Worm (Caenorhabditis elegans): ENCODE data around the gene col-132.

col-132 gene

DNA sequence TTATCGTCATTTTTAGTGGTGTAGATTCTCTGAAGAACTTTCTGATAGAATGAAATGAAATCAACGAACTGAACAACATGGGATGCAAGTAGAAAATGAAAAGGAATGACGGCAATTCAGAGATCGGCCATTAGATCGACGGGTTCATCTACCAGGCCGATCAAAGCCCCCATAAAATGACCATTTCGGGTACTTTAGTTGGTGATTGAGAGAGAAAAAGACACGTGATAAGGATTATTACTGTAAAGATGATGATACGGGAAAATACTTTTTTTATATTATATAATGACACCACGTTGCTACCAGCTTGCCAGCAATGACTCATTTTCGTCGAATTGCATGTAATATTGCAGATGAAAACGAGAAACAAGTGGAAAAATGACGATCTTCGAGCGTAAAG is 18.9 kb upstream of the col-132 start, which contains the start of gene best-1:
Gene best-1 (minus strand): TSS at position 29 of the 400 bp plus-strand sequence.
- no peak for TF ChIP-seq dmd-8 (GFP tag; IDR thresholded peaks at IDR 0.05)
- TF ChIP-seq nhr-77 (tag; optimal IDR thresholded peaks at IDR 0.05) = no peak
- peak; percentile 5 for TF ChIP-seq hlh-30 (tag; optimal IDR thresholded peaks at IDR 0.05; ENCODE audit: insufficient read depth)
- no peak for TF ChIP-seq snpc-1.2 (GFP tag; IDR thresholded peaks at IDR 0.05)
- no peak for TF ChIP-seq rbr-2 (tag; optimal IDR thresholded peaks at IDR 0.05)
- no peak for TF ChIP-seq ceh-44 (GFP tag; IDR thresholded peaks at IDR 0.05)
- TF ChIP-seq madf-5 (GFP tag; IDR thresholded peaks at IDR 0.05) = no peak
- peak; percentile 32 for TF ChIP-seq hlh-11 (tag; optimal IDR thresholded peaks at IDR 0.05)
- no peak for TF ChIP-seq lin-1 (GFP tag; IDR thresholded peaks at IDR 0.05)
- TF ChIP-seq set-16 (GFP tag; IDR thresholded peaks at IDR 0.05) = no peak
- TF ChIP-seq ZK546.5 (tag; optimal IDR thresholded peaks at IDR 0.05) = no peak
- no peak for TF ChIP-seq nhr-41 (GFP tag; IDR thresholded peaks at IDR 0.05)
- TF ChIP-seq mxl-2 (GFP tag; conservative IDR thresholded peaks at IDR 0.05) = no peak
- no peak for TF ChIP-seq R02D3.7 (tag; optimal IDR thresholded peaks at IDR 0.05)
- 0 out of 2 replicates have a peak, but pooled peaks have one; percentile 17 for TF ChIP-seq dmd-6 (GFP tag; IDR thresholded peaks at IDR 0.05)
- no peak for TF ChIP-seq lin-38 (GFP tag; IDR thresholded peaks at IDR 0.05)
- no peak for TF ChIP-seq arid-1 (GFP tag; conservative IDR thresholded peaks at IDR 0.05)
- no peak for TF ChIP-seq duxl-1 (tag; optimal IDR thresholded peaks at IDR 0.05; ENCODE audit: poor library complexity)
- no peak for TF ChIP-seq mdt-29 (GFP tag; IDR thresholded peaks at IDR 0.05)
- TF ChIP-seq nhr-237 (tag; optimal IDR thresholded peaks at IDR 0.05) = no peak
- TF ChIP-seq pqm-1 (tag; optimal IDR thresholded peaks at IDR 0.05) = no peak
- TF ChIP-seq mxl-3 (GFP tag; optimal IDR thresholded peaks at IDR 0.05) = peak; percentile 32
- no peak for TF ChIP-seq madf-9 (GFP tag; conservative IDR thresholded peaks at IDR 0.05)
- TF ChIP-seq F26F4.8 (GFP tag; conservative IDR thresholded peaks at IDR 0.05) = no peak
- no peak for TF ChIP-seq saeg-2 (GFP tag; IDR thresholded peaks at IDR 0.05)
- peak; percentile 52 for TF ChIP-seq nhr-28 (tag; optimal IDR thresholded peaks at IDR 0.05)
- no peak for TF ChIP-seq Y5F2A.4 (GFP tag; optimal IDR thresholded peaks at IDR 0.05)
- TF ChIP-seq mdl-1 (tag; optimal IDR thresholded peaks at IDR 0.05) = peak in 1 of 2 experiments; percentile 67
- TF ChIP-seq aha-1 (tag) = no peak
- no peak for TF ChIP-seq zfp-2 (tag; optimal IDR thresholded peaks at IDR 0.05)
- no peak for TF ChIP-seq ztf-7 (tag; optimal IDR thresholded peaks at IDR 0.05)
- TF ChIP-seq dpl-1 (GFP tag; optimal IDR thresholded peaks at IDR 0.05) = no peak
- TF ChIP-seq ceh-32 (tag; optimal IDR thresholded peaks at IDR 0.05; ENCODE audit: poor library complexity) = no peak
- TF ChIP-seq ctbp-1 (GFP tag; IDR thresholded peaks at IDR 0.05) = no peak
- TF ChIP-seq tra-1 (GFP tag; IDR thresholded peaks at IDR 0.05) = no peak
- no peak for TF ChIP-seq hif-1 (tag; optimal IDR thresholded peaks at IDR 0.05)
- no peak for TF ChIP-seq hmg-1.1 (GFP tag; IDR thresholded peaks at IDR 0.05)

ce11 chrIV:13108430-13108829 is 17.6 kb upstream of the col-132 start:
- no peak for TF ChIP-seq nhr-42 (GFP tag; IDR thresholded peaks at IDR 0.05)
- no peak for TF ChIP-seq nhr-41 (GFP tag; IDR thresholded peaks at IDR 0.05)
- TF ChIP-seq unc-62 (GFP tag; optimal IDR thresholded peaks at IDR 0.05 in 1 of 2) = peak in 1 of 2 experiments; percentile 94
- TF ChIP-seq unc-62 (tag; optimal IDR thresholded peaks at IDR 0.05) = no peak
- no peak for TF ChIP-seq F49E8.2 (tag; optimal IDR thresholded peaks at IDR 0.05; ENCODE audit: borderline replicate concordance)
- TF ChIP-seq ama-1 (optimal IDR thresholded peaks at IDR 0.05) = no peak
- TF ChIP-seq fos-1 (tag; optimal IDR thresholded peaks at IDR 0.05) = no peak
- no peak for TF ChIP-seq ceh-62 (tag; optimal IDR thresholded peaks at IDR 0.05)

Measured in whole organism, L4 larva.